Worm (Caenorhabditis elegans) whole organism, late embryonic: Measurements from ENCODE around the gene F13E9.15.

Experiments used
- C08G9.2 ChIP-seq: sonication (generic microtip); optimal IDR thresholded peaks from 2 replicates; lab custom pipeline; 2016; ENCODE audit warnings: mild to moderate bottlenecking, missing genetic modification characterization, moderate library complexity, missing compliant biosample characterization
- K02D7.2 ChIP-seq: sonication (generic microtip); optimal IDR thresholded peaks from 2 replicates; lab custom pipeline; 2017; ENCODE audit warnings: mild to moderate bottlenecking, missing genetic modification characterization, missing compliant biosample characterization
- ahr-1 ChIP-seq: sonication (generic microtip); optimal IDR thresholded peaks from 2 replicates; lab custom pipeline; 2016; ENCODE audit warnings: missing genetic modification characterization, missing compliant biosample characterization
- ama-1 ChIP-seq: fragments of 150-350 bp; optimal IDR thresholded peaks from 2 replicates; lab custom pipeline; 2014
- ceh-14 ChIP-seq: sonication (generic microtip); optimal IDR thresholded peaks from 2 replicates; lab custom pipeline; 2016; ENCODE audit warnings: missing genotype, missing genetic modification characterization, missing compliant biosample characterization
- ceh-18 ChIP-seq: sonication (generic microtip); optimal IDR thresholded peaks from 2 replicates; lab custom pipeline; 2016; ENCODE audit warnings: missing genetic modification characterization, missing compliant biosample characterization
- ceh-2 ChIP-seq: sonication (generic microtip); optimal IDR thresholded peaks from 2 replicates; lab custom pipeline; 2016; ENCODE audit warnings: missing genotype, missing genetic modification characterization, missing compliant biosample characterization
- ceh-22 ChIP-seq: sonication (generic microtip); optimal IDR thresholded peaks from 2 replicates; lab custom pipeline; 2017; ENCODE audit warnings: missing biosample characterization, missing genetic modification characterization
- ceh-24 ChIP-seq: sonication (generic microtip); optimal IDR thresholded peaks from 2 replicates; lab custom pipeline; 2016; ENCODE audit warnings: mild to moderate bottlenecking, missing genetic modification characterization, missing compliant biosample characterization
- ceh-30 ChIP-seq: fragments of 150-350 bp; optimal IDR thresholded peaks from 2 replicates; lab custom pipeline; 2014; ENCODE audit warnings: missing biosample characterization, missing genetic modification characterization
- che-1 ChIP-seq: sonication (generic microtip); optimal IDR thresholded peaks from 2 replicates; lab custom pipeline; 2016; ENCODE audit warnings: mild to moderate bottlenecking, missing genetic modification characterization, missing compliant biosample characterization
- dmd-4 ChIP-seq: sonication (generic microtip); optimal IDR thresholded peaks from 2 replicates; lab custom pipeline; 2016; ENCODE audit warnings: borderline replicate concordance, missing genetic modification characterization, missing compliant biosample characterization
- fax-1 ChIP-seq: sonication (generic microtip); optimal IDR thresholded peaks from 2 replicates; lab custom pipeline; 2016; ENCODE audit warnings: missing genotype, missing genetic modification characterization, missing compliant biosample characterization
- fkh-10 ChIP-seq: fragments of 150-350 bp; optimal IDR thresholded peaks from 2 replicates; lab custom pipeline; 2014; ENCODE audit warnings: missing biosample characterization, missing genetic modification reagents, missing genetic modification characterization
- gmeb-2 ChIP-seq: sonication (generic microtip); optimal IDR thresholded peaks from 2 replicates; lab custom pipeline; 2016; ENCODE audit warnings: missing genetic modification characterization, inconsistent platforms, missing compliant biosample characterization
- hlh-30 ChIP-seq: sonication (generic microtip); optimal IDR thresholded peaks from 2 replicates; lab custom pipeline; 2017; ENCODE audit warnings: antibody characterized with exemption, missing genetic modification characterization, missing compliant biosample characterization; ENCODE audit not compliant: insufficient read depth
- hlh-6 ChIP-seq: sonication (generic microtip); optimal IDR thresholded peaks from 2 replicates; lab custom pipeline; 2016; ENCODE audit warnings: missing genotype, missing genetic modification characterization, missing compliant biosample characterization
- hlh-8 ChIP-seq: sonication (generic microtip); optimal IDR thresholded peaks from 2 replicates; lab custom pipeline; 2016; ENCODE audit warnings: missing genotype, missing genetic modification characterization, missing compliant biosample characterization
- lim-6 ChIP-seq: sonication (generic microtip); optimal IDR thresholded peaks from 2 replicates; lab custom pipeline; 2016; ENCODE audit warnings: missing genetic modification characterization, missing compliant biosample characterization
- mec-3 ChIP-seq: sonication (generic microtip); optimal IDR thresholded peaks from 2 replicates; lab custom pipeline; 2016; ENCODE audit warnings: borderline replicate concordance, missing genetic modification characterization, missing compliant biosample characterization
- nhr-232 ChIP-seq: sonication (generic microtip); optimal IDR thresholded peaks from 2 replicates; lab custom pipeline; 2016; ENCODE audit warnings: missing genetic modification characterization, missing compliant biosample characterization
- npax-4 ChIP-seq: sonication (generic microtip); optimal IDR thresholded peaks from 2 replicates; lab custom pipeline; 2016; ENCODE audit warnings: missing genetic modification characterization, missing compliant biosample characterization
- pag-3 ChIP-seq: sonication (generic microtip); optimal IDR thresholded peaks from 2 replicates; lab custom pipeline; 2016; ENCODE audit warnings: missing compliant biosample characterization, missing genetic modification characterization, borderline replicate concordance
- pax-1 ChIP-seq: fragments of 150-350 bp; optimal IDR thresholded peaks from 2 replicates; lab custom pipeline; 2014; ENCODE audit warnings: missing biosample characterization, missing genetic modification characterization
- pha-2 ChIP-seq: sonication (generic microtip); optimal IDR thresholded peaks from 2 replicates; lab custom pipeline; 2017; ENCODE audit warnings: mild to moderate bottlenecking, missing genetic modification characterization, missing compliant biosample characterization
- ref-2 ChIP-seq: sonication (generic microtip); optimal IDR thresholded peaks from 2 replicates; lab custom pipeline; 2016; ENCODE audit warnings: missing genetic modification characterization, missing compliant biosample characterization
- rnt-1 ChIP-seq: sonication (generic microtip); optimal IDR thresholded peaks from 2 replicates; lab custom pipeline; 2016; ENCODE audit warnings: missing genetic modification characterization, missing compliant biosample characterization
- sox-2 ChIP-seq: fragments of 200-800 bp; sonication (Bioruptor generic); IDR thresholded peaks from 2 replicates; pipeline ENCODE4 v1.3.6; 2022; ENCODE audit warnings: missing genetic modification reagents, missing genetic modification characterization, missing compliant biosample characterization
- sox-4 ChIP-seq: sonication (generic microtip); optimal IDR thresholded peaks from 2 replicates; lab custom pipeline; 2017; ENCODE audit warnings: mild to moderate bottlenecking, missing genetic modification characterization, inconsistent platforms, missing compliant biosample characterization
- syd-9 ChIP-seq: sonication (generic microtip); optimal IDR thresholded peaks from 2 replicates; lab custom pipeline; 2016; ENCODE audit warnings: mild to moderate bottlenecking, missing genetic modification characterization, moderate library complexity, missing compliant biosample characterization
- tbx-7 ChIP-seq: sonication (generic microtip); optimal IDR thresholded peaks from 2 replicates; lab custom pipeline; 2016; ENCODE audit warnings: missing genotype, missing genetic modification characterization, missing compliant biosample characterization
- unc-3 ChIP-seq, 2 experiments: fragments of 200-800 bp in 1 of 2; sonication (Bioruptor generic) in 1 of 2; sonication (generic microtip) in 1 of 2; conservative IDR thresholded peaks in 1 of 2; optimal IDR thresholded peaks in 1 of 2; 2 replicates each; pipeline versions ENCODE4 v1.3.6 to Lab custom; 2016 to 2022; ENCODE audit warnings: missing compliant biosample characterization in 2 of 2, missing genetic modification characterization in 2 of 2, missing genetic modification reagents in 1 of 2
- unc-42 ChIP-seq: sonication (generic microtip); optimal IDR thresholded peaks from 2 replicates; lab custom pipeline; 2016; ENCODE audit warnings: missing genotype, missing genetic modification characterization, missing compliant biosample characterization
- unc-55 ChIP-seq: sonication (generic microtip); optimal IDR thresholded peaks from 2 replicates; lab custom pipeline; 2017; ENCODE audit warnings: missing biosample characterization, missing genetic modification reagents, missing genetic modification characterization
- unc-86 ChIP-seq: sonication (generic microtip); optimal IDR thresholded peaks from 2 replicates; lab custom pipeline; 2016; ENCODE audit warnings: missing genetic modification characterization, missing compliant biosample characterization
- zip-5 ChIP-seq: sonication (generic microtip); optimal IDR thresholded peaks from 2 replicates; lab custom pipeline; 2016; ENCODE audit warnings: missing genetic modification characterization, missing compliant biosample characterization
- ztf-16 ChIP-seq: sonication (generic microtip); optimal IDR thresholded peaks from 2 replicates; lab custom pipeline; 2017; ENCODE audit warnings: missing genetic modification characterization, missing compliant biosample characterization

The F13E9.15 gene

ce11 chrIV:10913081-10913480, 23.4 kb upstream of the F13E9.15 start, which contains the start of gene ZK593.2:
Gene ZK593.2 (plus strand): TSS chrIV:10913381.
- TF ChIP-seq ama-1 (lab: Kevin White, UChicago) (no peak), unc-3 (GFP tag; conservative IDR thresholded peaks at IDR 0.05; lab: Robert Waterston, UW) (no peak), unc-3 (tag; optimal IDR thresholded peaks at IDR 0.05; lab: Kevin White, UChicago) (no peak), sox-2 (GFP tag; lab: Robert Waterston, UW) (no peak), dmd-4 (no peak), zip-5 (tag; lab: Kevin White, UChicago) (no peak), unc-55 (GFP tag; lab: Kevin White, UChicago) (no peak), ceh-14 (tag; lab: Kevin White, UChicago) (no peak), ceh-30 (tag; lab: Kevin White, UChicago) (no peak), pha-2 (no peak), che-1 (tag; lab: Kevin White, UChicago) (no peak), K02D7.2 (tag; lab: Kevin White, UChicago) (no peak), gmeb-2 (tag; lab: Kevin White, UChicago) (no peak), hlh-30 (tag; lab: Kevin White, UChicago) (no peak), ref-2 (tag; lab: Kevin White, UChicago) (no peak), ahr-1 (tag; lab: Kevin White, UChicago) (no peak), lim-6 (no peak), tbx-7 (tag; lab: Kevin White, UChicago) (no peak), fax-1 (tag; lab: Kevin White, UChicago) (no peak), syd-9 (tag; lab: Kevin White, UChicago) (no peak), ceh-22 (tag; lab: Kevin White, UChicago) (no peak)

DNA sequence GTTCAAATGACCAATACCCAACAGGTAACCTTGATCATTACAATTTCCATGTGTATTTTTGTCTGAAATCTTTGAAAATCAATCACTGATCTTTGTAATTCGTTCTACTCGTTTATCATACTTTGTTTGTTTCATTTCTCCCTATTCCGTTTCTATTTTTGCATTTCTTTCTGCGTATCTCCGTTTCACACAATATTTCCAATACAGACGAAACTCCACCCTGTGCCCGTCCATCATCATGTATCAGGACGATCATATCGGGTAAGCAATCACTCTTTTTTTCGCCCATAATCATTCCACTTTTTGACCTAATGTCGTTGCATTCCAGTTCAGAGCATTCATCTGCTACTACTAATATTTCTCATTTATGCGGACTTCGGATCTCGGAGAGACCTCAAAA, 20.0 kb upstream of the F13E9.15 start, which contains the start of gene pyk-2:
Gene pyk-2, plus strand, starts transcription at position 206 of the 400 bp plus-strand sequence.
- TF ChIP-seq gmeb-2 (tag; lab: Kevin White, UChicago) (no peak), npax-4 (tag; lab: Kevin White, UChicago) (no peak), unc-86 (tag; lab: Kevin White, UChicago) (no peak), fkh-10 (no peak), ceh-18 (no peak), hlh-6 (tag; lab: Kevin White, UChicago) (no peak), hlh-8 (no peak), mec-3 (no peak)

ce11 chrIV:10909206-10909605, 19.5 kb upstream of the F13E9.15 start, which contains the start of gene ZK596.2:
Gene ZK596.2 (minus strand): TSS chrIV:10909306.
- TF ChIP-seq ceh-24 (tag; lab: Kevin White, UChicago), result no peak
- TF ChIP-seq rnt-1 (tag; lab: Kevin White, UChicago), result no peak
- no peak for TF ChIP-seq ztf-16 (tag; lab: Kevin White, UChicago)
- no peak for TF ChIP-seq dmd-4
- TF ChIP-seq ama-1 (lab: Kevin White, UChicago), result no peak
- no peak for TF ChIP-seq ceh-18

DNA sequence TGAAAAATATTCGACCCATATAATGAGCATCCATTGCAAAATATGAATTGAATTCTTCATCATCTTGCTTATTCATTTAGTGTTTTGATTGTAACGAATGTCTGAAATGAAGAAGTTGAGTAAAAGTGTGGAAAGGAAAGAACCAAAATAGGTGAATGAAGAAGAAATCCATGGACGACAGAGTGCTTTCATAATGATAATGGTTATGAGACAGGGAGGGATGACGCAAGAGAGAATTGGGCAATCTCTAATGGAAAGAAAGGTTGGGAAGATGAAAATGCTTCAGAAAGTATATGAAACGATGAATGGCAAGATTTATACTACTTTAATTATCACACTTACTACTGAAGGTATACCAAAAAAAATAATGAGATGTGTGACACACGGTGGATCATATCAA, 14.6 kb upstream of the F13E9.15 start, which contains the start of gene ZK596.3:
Gene ZK596.3, minus strand, starts transcription at position 101 of the 400 bp plus-strand sequence.
- TF ChIP-seq sox-2 (GFP tag; lab: Robert Waterston, UW), result no peak

ce11 chrIV:10902476-10902875, 12.8 kb upstream of the F13E9.15 start:
- no peak for TF ChIP-seq unc-3 (GFP tag; conservative IDR thresholded peaks at IDR 0.05; lab: Robert Waterston, UW)
- TF ChIP-seq unc-3 (tag; optimal IDR thresholded peaks at IDR 0.05; lab: Kevin White, UChicago), result no peak
- no peak for TF ChIP-seq tbx-7 (tag; lab: Kevin White, UChicago)
- no peak for TF ChIP-seq pag-3 (tag; lab: Kevin White, UChicago)
- TF ChIP-seq unc-42 (tag; lab: Kevin White, UChicago), result no peak
- no peak for TF ChIP-seq sox-4 (tag; lab: Kevin White, UChicago)
- no peak for TF ChIP-seq pax-1 (tag; lab: Kevin White, UChicago)
- TF ChIP-seq C08G9.2 (tag; lab: Kevin White, UChicago), result no peak
- TF ChIP-seq ceh-2 (tag; lab: Kevin White, UChicago), result no peak
- TF ChIP-seq ahr-1 (tag; lab: Kevin White, UChicago), result no peak
- no peak for TF ChIP-seq che-1 (tag; lab: Kevin White, UChicago)
- TF ChIP-seq nhr-232 (tag; lab: Kevin White, UChicago), result no peak
- TF ChIP-seq ama-1 (lab: Kevin White, UChicago), result no peak
